Fruit fly (Drosophila melanogaster) whole organism, embryonic: ENCODE results near the gene TwdlV.

Experiments used
- Adf1 ChIP-seq: fragments of 200-800 bp; sonication (Bioruptor generic); IDR thresholded peaks from 2 replicates; pipeline ENCODE4 v1.3.6; 2022; ENCODE audit warnings: missing biosample characterization, missing genetic modification characterization
- C15 ChIP-seq: fragments of 200-800 bp; sonication (Bioruptor generic); IDR thresholded peaks from 3 replicates; pipeline ENCODE4 v1.3.6; 2022; ENCODE audit warnings: missing biosample characterization, missing genetic modification characterization
- CG1024 ChIP-seq: fragments of 200-800 bp; sonication (Bioruptor generic); IDR thresholded peaks from 2 replicates; pipeline ENCODE4 v1.3.6; 2022; ENCODE audit warnings: missing biosample characterization, missing genetic modification characterization
- CG13287 ChIP-seq: fragments of 200-800 bp; sonication (Bioruptor generic); IDR thresholded peaks from 2 replicates; pipeline ENCODE4 v1.3.6; 2022; ENCODE audit warnings: missing biosample characterization, missing genetic modification characterization; ENCODE audit not compliant: partially characterized antibody
- CG14014 ChIP-seq: fragments of 200-800 bp; sonication (Bioruptor generic); IDR thresholded peaks from 2 replicates; pipeline ENCODE4 v1.3.6; 2022; ENCODE audit warnings: missing biosample characterization, missing genetic modification characterization
- CG14860 ChIP-seq: fragments of 200-800 bp; sonication (Bioruptor generic); IDR thresholded peaks from 3 replicates; pipeline ENCODE4 v1.3.6; 2022; ENCODE audit warnings: missing biosample characterization, missing genetic modification characterization; ENCODE audit not compliant: partially characterized antibody
- CG15514 ChIP-seq: fragments of 200-800 bp; sonication (Bioruptor generic); optimal IDR thresholded peaks from 3 replicates; lab custom pipeline; 2017; ENCODE audit warnings: missing biosample characterization, missing genetic modification characterization, mild to moderate bottlenecking, moderate library complexity, missing genetic modification reagents
- CG16815 ChIP-seq: fragments of 200-800 bp; sonication (Bioruptor generic); optimal IDR thresholded peaks from 3 replicates; lab custom pipeline; 2017; ENCODE audit warnings: missing biosample characterization, mild to moderate bottlenecking, missing genetic modification characterization
- CG18764 ChIP-seq: fragments of 200-800 bp; sonication (Bioruptor generic); optimal IDR thresholded peaks from 3 replicates; lab custom pipeline; 2016; ENCODE audit warnings: missing biosample characterization, missing genetic modification characterization
- CG2120 ChIP-seq: fragments of 200-800 bp; sonication (Bioruptor generic); optimal IDR thresholded peaks from 3 replicates; lab custom pipeline; 2016; ENCODE audit warnings: missing biosample characterization, missing genetic modification characterization
- CG2129 ChIP-seq: fragments of 200-800 bp; sonication (Bioruptor generic); IDR thresholded peaks from 2 replicates; pipeline ENCODE4 v1.3.6; 2022; ENCODE audit warnings: missing biosample characterization, missing genetic modification characterization; ENCODE audit not compliant: partially characterized antibody
- CG2199 ChIP-seq: fragments of 200-800 bp; sonication (Bioruptor generic); IDR thresholded peaks from 3 replicates; pipeline ENCODE4 v1.3.6; 2022; ENCODE audit warnings: missing biosample characterization, missing genetic modification characterization
- CG5245 ChIP-seq: fragments of 200-800 bp; sonication (Bioruptor generic); optimal IDR thresholded peaks from 3 replicates; lab custom pipeline; 2016; ENCODE audit warnings: missing biosample characterization, missing genetic modification characterization
- CG6654 ChIP-seq: fragments of 200-800 bp; sonication (Bioruptor generic); optimal IDR thresholded peaks from 2 replicates; lab custom pipeline; 2017; ENCODE audit warnings: missing biosample characterization, mild to moderate bottlenecking, missing genetic modification characterization
- Camta ChIP-seq: fragments of 200-800 bp; sonication (Bioruptor generic); optimal IDR thresholded peaks from 2 replicates; lab custom pipeline; 2016; ENCODE audit warnings: missing biosample characterization, missing genetic modification characterization
- D ChIP-seq, 2 experiments: fragments of 200-800 bp in 1 of 2; fragments of >200 bp in 1 of 2; sonication (Bioruptor generic) in 1 of 2; optimal IDR thresholded peaks; 2 replicates in 1 of 2; 3 replicates in 1 of 2; lab custom pipeline; 2017; ENCODE audit warnings: mild to moderate bottlenecking in 1 of 2, missing biosample characterization in 1 of 2, missing genetic modification characterization in 1 of 2, missing genetic modification reagents in 1 of 2
- Dad ChIP-seq: fragments of 200-800 bp; sonication (Bioruptor generic); optimal IDR thresholded peaks from 3 replicates; lab custom pipeline; 2016; ENCODE audit warnings: missing biosample characterization, missing genetic modification characterization
- Eip74EF ChIP-seq, 2 experiments: fragments of 200-800 bp in 1 of 2; fragments of >200 bp in 1 of 2; sonication (Bioruptor generic) in 1 of 2; optimal IDR thresholded peaks; 2 replicates each; lab custom pipeline; 2017 to 2019; ENCODE audit warnings: missing biosample characterization in 2 of 2, missing genetic modification characterization in 2 of 2, mild to moderate bottlenecking in 1 of 2, moderate library complexity in 1 of 2
- Elba2 ChIP-seq: fragments of 200-800 bp; sonication (Bioruptor generic); optimal IDR thresholded peaks from 3 replicates; lab custom pipeline; 2016; ENCODE audit warnings: missing biosample characterization, missing genetic modification characterization
- Med ChIP-seq: fragments of 200-800 bp; sonication (Bioruptor generic); peaks from one replicate; lab custom pipeline; 2016; ENCODE audit warnings: missing biosample characterization, missing genetic modification characterization, mild to moderate bottlenecking, inconsistent platforms, moderate library complexity
- Meics ChIP-seq: fragments of 200-800 bp; sonication (Bioruptor generic); optimal IDR thresholded peaks from 2 replicates; lab custom pipeline; 2017; ENCODE audit warnings: missing biosample characterization, mild to moderate bottlenecking, missing genetic modification characterization
- Mes4 ChIP-seq: fragments of 200-800 bp; sonication (Bioruptor generic); optimal IDR thresholded peaks from 2 replicates; lab custom pipeline; 2016; ENCODE audit warnings: missing biosample characterization, missing genetic modification characterization
- Stat92E ChIP-seq, 3 experiments: fragments of >200 bp in 2 of 3; fragments of 200-800 bp in 1 of 3; sonication (Bioruptor generic) in 1 of 3; optimal IDR thresholded peaks; 2 replicates each; lab custom pipeline; 2017 to 2019; ENCODE audit warnings: missing biosample characterization in 3 of 3, missing genetic modification characterization in 3 of 3, mild to moderate bottlenecking in 1 of 3, moderate library complexity in 1 of 3
- Taf1 ChIP-seq: fragments of 200-800 bp; sonication (Bioruptor generic); IDR thresholded peaks from 2 replicates; pipeline ENCODE4 v1.3.6; 2022; ENCODE audit warnings: missing biosample characterization, missing genetic modification characterization
- Tbp ChIP-seq: fragments of >200 bp; optimal IDR thresholded peaks from 2 replicates; lab custom pipeline; 2018; ENCODE audit warnings: missing biosample characterization, missing genetic modification characterization
- ab ChIP-seq: fragments of 200-800 bp; sonication (Bioruptor generic); optimal IDR thresholded peaks from 2 replicates; lab custom pipeline; 2016; ENCODE audit warnings: missing biosample characterization, missing genetic modification characterization
- cad ChIP-seq: fragments of >200 bp; optimal IDR thresholded peaks from 2 replicates; lab custom pipeline; 2017; ENCODE audit warnings: missing biosample characterization, missing genetic modification characterization
- corto ChIP-seq: fragments of 200-800 bp; sonication (Bioruptor generic); optimal IDR thresholded peaks from 2 replicates; lab custom pipeline; 2016; ENCODE audit warnings: missing biosample characterization, mild to moderate bottlenecking, missing genetic modification characterization, moderate library complexity
- fd102C ChIP-seq: fragments of 200-800 bp; sonication (Bioruptor generic); optimal IDR thresholded peaks from 2 replicates; lab custom pipeline; 2018; ENCODE audit warnings: missing biosample characterization, mild to moderate bottlenecking, missing genetic modification characterization, moderate library complexity
- grau ChIP-seq: fragments of 200-800 bp; optimal IDR thresholded peaks from 3 replicates; lab custom pipeline; 2019; ENCODE audit warnings: missing biosample characterization, mild to moderate bottlenecking, missing genetic modification characterization, moderate library complexity
- gt ChIP-seq: fragments of 200-800 bp; sonication (Bioruptor generic); IDR thresholded peaks from 2 replicates; pipeline ENCODE4 v1.3.6; 2022; ENCODE audit warnings: missing biosample characterization, missing genetic modification characterization
- hb ChIP-seq: fragments of 200-800 bp; sonication (Bioruptor generic); IDR thresholded peaks from 3 replicates; pipeline ENCODE4 v1.3.6; 2022; ENCODE audit warnings: missing biosample characterization, missing genetic modification characterization; ENCODE audit not compliant: partially characterized antibody
- klu ChIP-seq: fragments of 200-800 bp; sonication (Bioruptor generic); IDR thresholded peaks from 2 replicates; pipeline ENCODE4 v1.3.6; 2022; ENCODE audit warnings: missing biosample characterization, missing genetic modification characterization
- nerfin-1 ChIP-seq: fragments of 200-800 bp; sonication (Bioruptor generic); optimal IDR thresholded peaks from 3 replicates; lab custom pipeline; 2019; ENCODE audit warnings: missing biosample characterization, mild to moderate bottlenecking, missing genetic modification characterization, moderate library complexity
- pita ChIP-seq: fragments of 200-800 bp; sonication (Bioruptor generic); optimal IDR thresholded peaks from 2 replicates; lab custom pipeline; 2017; ENCODE audit warnings: missing biosample characterization, mild to moderate bottlenecking, missing genetic modification characterization
- pum ChIP-seq: fragments of 200-800 bp; sonication (Bioruptor generic); optimal IDR thresholded peaks from 2 replicates; lab custom pipeline; 2016; ENCODE audit warnings: missing biosample characterization, missing genetic modification characterization
- sens ChIP-seq: fragments of 200-800 bp; sonication (Bioruptor generic); peaks from one replicate; lab custom pipeline; 2016; ENCODE audit warnings: missing biosample characterization, missing genetic modification characterization
- shn ChIP-seq: fragments of 200-800 bp; sonication (Bioruptor generic); optimal IDR thresholded peaks from 3 replicates; lab custom pipeline; 2016; ENCODE audit warnings: missing biosample characterization, missing genetic modification characterization
- sima ChIP-seq: fragments of 200-800 bp; sonication (Bioruptor generic); optimal IDR thresholded peaks from 2 replicates; lab custom pipeline; 2016; ENCODE audit warnings: missing biosample characterization, missing genetic modification characterization
- slou ChIP-seq: fragments of 200-800 bp; sonication (Bioruptor generic); optimal IDR thresholded peaks from 3 replicates; lab custom pipeline; 2016; ENCODE audit warnings: missing biosample characterization, missing genetic modification characterization
- sna ChIP-seq: fragments of 200-800 bp; sonication (Bioruptor generic); IDR thresholded peaks from 2 replicates; pipeline ENCODE4 v1.3.6; 2022; ENCODE audit warnings: missing biosample characterization, missing genetic modification characterization; ENCODE audit not compliant: partially characterized antibody
- sob ChIP-seq: fragments of 200-800 bp; sonication (Bioruptor generic); IDR thresholded peaks from 2 replicates; pipeline ENCODE4 v1.3.6; 2022; ENCODE audit warnings: missing biosample characterization, missing genetic modification characterization
- sr ChIP-seq: fragments of 200-800 bp; sonication (Bioruptor generic); IDR thresholded peaks from 3 replicates; pipeline ENCODE4 v1.3.6; 2022; ENCODE audit warnings: missing biosample characterization, missing genetic modification characterization
- sug ChIP-seq: fragments of 200-800 bp; optimal IDR thresholded peaks from 2 replicates; lab custom pipeline; 2019; ENCODE audit warnings: missing biosample characterization, mild to moderate bottlenecking, missing genetic modification characterization, moderate library complexity
- tna ChIP-seq: fragments of 200-800 bp; sonication (Bioruptor generic); IDR thresholded peaks from 2 replicates; pipeline ENCODE4 v1.3.6; 2022; ENCODE audit warnings: missing biosample characterization, missing genetic modification characterization; ENCODE audit not compliant: partially characterized antibody
- vnd ChIP-seq: fragments of 200-800 bp; sonication (Bioruptor generic); IDR thresholded peaks from 3 replicates; pipeline ENCODE4 v1.3.6; 2022; ENCODE audit warnings: missing biosample characterization, missing genetic modification characterization; ENCODE audit not compliant: partially characterized antibody
- zen ChIP-seq: fragments of 200-800 bp; sonication (Bioruptor generic); optimal IDR thresholded peaks from 3 replicates; lab custom pipeline; 2018; ENCODE audit warnings: missing biosample characterization, mild to moderate bottlenecking, missing genetic modification characterization, moderate library complexity
- zen2 ChIP-seq: fragments of 200-800 bp; sonication (Bioruptor generic); IDR thresholded peaks from 3 replicates; pipeline ENCODE4 v1.3.6; 2022; ENCODE audit warnings: missing biosample characterization, missing genetic modification characterization; ENCODE audit not compliant: partially characterized antibody

Gene TwdlV

DNA sequence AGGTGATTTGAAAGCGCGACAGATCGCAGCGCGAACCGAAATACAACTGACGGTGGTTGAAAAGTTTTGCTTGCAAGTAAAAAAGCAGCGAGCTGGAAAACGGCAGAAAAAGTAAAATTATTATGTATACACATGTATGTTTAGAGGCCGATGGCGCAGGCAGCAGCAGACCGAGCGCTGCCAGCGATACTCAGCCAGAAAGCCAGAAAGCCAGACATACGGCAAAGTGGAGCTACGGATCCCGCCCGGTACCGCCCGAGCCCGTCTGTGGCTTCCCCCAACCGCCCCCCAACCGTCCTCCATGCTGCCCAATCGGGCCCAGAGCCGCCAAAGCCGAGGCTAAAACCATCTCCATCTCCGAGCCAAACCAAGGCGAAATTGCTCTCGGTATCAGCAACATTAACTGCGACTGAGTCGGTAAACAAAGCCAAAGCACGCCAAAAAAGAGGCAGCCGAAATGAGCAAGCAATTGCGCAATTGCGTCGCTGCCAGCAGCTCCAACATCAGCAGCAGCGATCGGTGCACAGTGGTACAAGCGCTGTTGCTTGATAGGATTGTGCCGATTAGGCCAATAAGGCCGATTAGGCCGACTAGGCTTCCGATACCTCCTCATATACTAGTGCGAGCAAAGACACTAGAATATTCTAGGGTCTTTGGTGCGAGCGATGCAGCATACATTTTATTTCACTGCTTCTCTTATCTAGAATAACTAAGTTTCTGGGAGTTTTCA, 39.1 kb upstream of the TwdlV start, which contains the start of gene CG14636 (continued):
- TF ChIP-seq Eip74EF (GFP tag; optimal IDR thresholded peaks at IDR 0.05; lab: Kevin White, UChicago), result peak in 1 of 2 experiments; percentile 25
- peak; percentile 39 for TF ChIP-seq Mes4 (GFP tag; lab: Kevin White, UChicago)
- no peak for TF ChIP-seq Tbp (GFP tag; lab: Kevin White, UChicago)
- TF ChIP-seq CG14860 (GFP tag; lab: Robert Waterston, UW), result no peak
- TF ChIP-seq Adf1 (GFP tag; lab: Robert Waterston, UW), result peak; percentile 85
- no peak for TF ChIP-seq ab (GFP tag; lab: Kevin White, UChicago)
- TF ChIP-seq sna (GFP tag; lab: Robert Waterston, UW), result no peak
- TF ChIP-seq klu, result peak; percentile 68; the same call in 1 of the 2 replicates
- no peak for TF ChIP-seq CG18764 (GFP tag; lab: Kevin White, UChicago)
- peak; percentile 77 for TF ChIP-seq sens (GFP tag; lab: Kevin White, UChicago)
- TF ChIP-seq zen (tag; lab: Kevin White, UChicago), result no peak
- TF ChIP-seq fd102C (GFP tag; lab: Kevin White, UChicago), result no peak
- no peak for TF ChIP-seq gt (GFP tag; lab: Robert Waterston, UW)
- TF ChIP-seq Stat92E (GFP tag; optimal IDR thresholded peaks at IDR 0.05; lab: Kevin White, UChicago), result no peak
- TF ChIP-seq shn (GFP tag; lab: Kevin White, UChicago), result peak; percentile 74
- TF ChIP-seq pum (GFP tag; lab: Kevin White, UChicago), result peak; percentile 43
- TF ChIP-seq CG13287 (GFP tag; lab: Robert Waterston, UW), result peak; percentile 52
- no peak for TF ChIP-seq CG6654 (GFP tag; lab: Kevin White, UChicago)
- peak; percentile 21 for TF ChIP-seq nerfin-1 (tag; lab: Kevin White, UChicago)
- TF ChIP-seq CG15514 (GFP tag; lab: Kevin White, UChicago), result peak; percentile 73
- peak; percentile 71; the same call in 1 of the 3 replicates for TF ChIP-seq C15 (GFP tag; lab: Robert Waterston, UW)
- peak; percentile 84 for TF ChIP-seq sob (GFP tag; lab: Robert Waterston, UW)
- TF ChIP-seq CG2120 (GFP tag; lab: Kevin White, UChicago), result peak; percentile 77
- TF ChIP-seq CG5245 (GFP tag; lab: Kevin White, UChicago), result peak; percentile 25
- no peak for TF ChIP-seq D (optimal IDR thresholded peaks at IDR 0.05; lab: Kevin White, UChicago)
- TF ChIP-seq D (GFP tag; optimal IDR thresholded peaks at IDR 0.05; lab: Kevin White, UChicago), result no peak
- TF ChIP-seq sr (GFP tag; lab: Robert Waterston, UW), result 0 out of 3 replicates have a peak, but pooled peaks have one; percentile 28
- no peak for TF ChIP-seq tna (GFP tag; lab: Robert Waterston, UW)
- TF ChIP-seq Meics (GFP tag; lab: Kevin White, UChicago), result peak; percentile 77
- no peak for TF ChIP-seq CG2129
- TF ChIP-seq Camta (GFP tag; lab: Kevin White, UChicago), result peak; percentile 48
- TF ChIP-seq Dad (GFP tag; lab: Kevin White, UChicago), result peak; percentile 39
- no peak for TF ChIP-seq cad
- TF ChIP-seq slou (GFP tag; lab: Kevin White, UChicago), result peak; percentile 35
- no peak for TF ChIP-seq Elba2 (GFP tag; lab: Kevin White, UChicago)
- TF ChIP-seq CG16815, result peak; percentile 24
- peak; percentile 75 for TF ChIP-seq grau (tag; lab: Kevin White, UChicago)
- no peak for TF ChIP-seq pita
- TF ChIP-seq sima (GFP tag; lab: Kevin White, UChicago), result no peak
- TF ChIP-seq CG1024 (GFP tag; lab: Robert Waterston, UW), result no peak
- TF ChIP-seq vnd (GFP tag; lab: Robert Waterston, UW), result 0 out of 3 replicates have a peak, but pooled peaks have one; percentile 24
- TF ChIP-seq hb, result peak; percentile 62; the same call in 1 of the 3 replicates
- TF ChIP-seq CG14014 (GFP tag; lab: Robert Waterston, UW), result peak; percentile 78
- TF ChIP-seq Med (GFP tag; lab: Kevin White, UChicago), result peak; percentile 96
- peak; percentile 63; the same call in 2 of the 3 replicates for TF ChIP-seq CG2199 (GFP tag; lab: Robert Waterston, UW)
- no peak for TF ChIP-seq corto (GFP tag; lab: Kevin White, UChicago)
- no peak for TF ChIP-seq zen2 (GFP tag; lab: Robert Waterston, UW)
- peak; percentile 72 for TF ChIP-seq sug (tag; lab: Kevin White, UChicago)
- peak; percentile 35; the same call in 1 of the 2 replicates for TF ChIP-seq Taf1 (GFP tag; lab: Robert Waterston, UW)
